Worm (Caenorhabditis elegans): ENCODE measurements around the gene Y37D8A.16.
A peak's percentile ranks its signal among the peaks of the same experiment; 100 is the strongest.

Gene Y37D8A.16

ce11 chrIII:12880704-12881103 is 37.8 kb downstream of the Y37D8A.16 start (continued):
- TF ChIP-seq attf-6 (GFP tag; IDR thresholded peaks at IDR 0.05): no peak
- TF ChIP-seq aptf-2 (GFP tag; conservative IDR thresholded peaks at IDR 0.05): 0 out of 2 replicates have a peak, but pooled peaks have one; percentile 17
- peak; percentile 77 for TF ChIP-seq efl-1 (GFP tag; optimal IDR thresholded peaks at IDR 0.05)
- TF ChIP-seq ama-1 (optimal IDR thresholded peaks at IDR 0.05): no peak
- peak in 1 of 2 experiments; percentile 8 for TF ChIP-seq ama-1 (GFP tag; optimal IDR thresholded peaks at IDR 0.05)
- no peak for TF ChIP-seq cebp-1 (GFP tag; IDR thresholded peaks at IDR 0.05)
- no peak for TF ChIP-seq cebp-1 (tag; optimal IDR thresholded peaks at IDR 0.05)
- TF ChIP-seq lin-35 (GFP tag; optimal IDR thresholded peaks at IDR 0.05): no peak
- TF ChIP-seq ZK185.1 (tag; optimal IDR thresholded peaks at IDR 0.05; ENCODE audit: poor library complexity, severe bottlenecking): no peak
- TF ChIP-seq xnd-1 (tag; optimal IDR thresholded peaks at IDR 0.05): peak; percentile 64
- no peak for TF ChIP-seq F55B11.4 (tag; optimal IDR thresholded peaks at IDR 0.05; ENCODE audit: borderline replicate concordance, insufficient read depth)
- TF ChIP-seq ztf-22 (GFP tag; optimal IDR thresholded peaks at IDR 0.05): no peak
- no peak for TF ChIP-seq gei-17 (GFP tag; optimal IDR thresholded peaks at IDR 0.05)
- TF ChIP-seq akir-1 (GFP tag; optimal IDR thresholded peaks at IDR 0.05): no peak
- peak; percentile 63 for TF ChIP-seq F33H1.4 (GFP tag; IDR thresholded peaks at IDR 0.05)
- TF ChIP-seq zfh-2 (GFP tag; conservative IDR thresholded peaks at IDR 0.05): no peak
- no peak for TF ChIP-seq nhr-120 (GFP tag; IDR thresholded peaks at IDR 0.05)

- TF ChIP-seq dox-1 (GFP tag; IDR thresholded peaks at IDR 0.05) (peak; percentile 41), let-607 (tag; optimal IDR thresholded peaks at IDR 0.05) (no peak), aptf-2 (GFP tag; conservative IDR thresholded peaks at IDR 0.05) (0 out of 2 replicates have a peak, but pooled peaks have one; percentile 6), F10E7.11 (tag; optimal IDR thresholded peaks at IDR 0.05) (no peak), F33H1.4 (GFP tag; IDR thresholded peaks at IDR 0.05) (no peak), ceh-100 (GFP tag; IDR thresholded peaks at IDR 0.05) (peak; percentile 81), ztf-25 (GFP tag; IDR thresholded peaks at IDR 0.05) (0 out of 2 replicates have a peak, but pooled peaks have one; percentile 15), cebp-2 (GFP tag; IDR thresholded peaks at IDR 0.05) (no peak), hsf-1 (GFP tag; IDR thresholded peaks at IDR 0.05) (0 out of 2 replicates have a peak, but pooled peaks have one; percentile 23), egrh-3 (GFP tag; IDR thresholded peaks at IDR 0.05) (peak; percentile 63; the same call in 1 of the 2 replicates)
These were observed 40.8 kb downstream of the Y37D8A.16 start, which contains the start of the genes cec-7 and enu-3.5 for ce11 chrIII:12877527-12878234. Gene cec-7 (minus strand): TSS chrIII:12877577. Gene enu-3.5 (plus strand): TSS chrIII:12878196.

ce11 chrIII:12875653-12876052 is 42.8 kb downstream of the Y37D8A.16 start:
- TF ChIP-seq lin-26 (GFP tag; IDR thresholded peaks at IDR 0.05): no peak
- no peak for TF ChIP-seq F57C9.4 (tag; optimal IDR thresholded peaks at IDR 0.05)
- TF ChIP-seq ceh-100 (GFP tag; IDR thresholded peaks at IDR 0.05): 0 out of 2 replicates have a peak, but pooled peaks have one; percentile 29
- no peak for TF ChIP-seq egrh-3 (GFP tag; IDR thresholded peaks at IDR 0.05)
- no peak for TF ChIP-seq lir-1 (GFP tag; conservative IDR thresholded peaks at IDR 0.05)
- TF ChIP-seq rcor-1 (GFP tag; IDR thresholded peaks at IDR 0.05): no peak
- TF ChIP-seq ceh-58 (GFP tag; IDR thresholded peaks at IDR 0.05): no peak
- TF ChIP-seq lin-40 (tag; optimal IDR thresholded peaks at IDR 0.05): no peak
- TF ChIP-seq Y95B8A.8 (GFP tag; IDR thresholded peaks at IDR 0.05): no peak
- TF ChIP-seq B0336.3 (GFP tag; IDR thresholded peaks at IDR 0.05): peak; percentile 59; the same call in 1 of the 2 replicates
- TF ChIP-seq tbx-9 (tag; optimal IDR thresholded peaks at IDR 0.05; ENCODE audit: borderline replicate concordance): no peak
- peak; percentile 31 for TF ChIP-seq tbp1 (GFP tag; optimal IDR thresholded peaks at IDR 0.05)
- TF ChIP-seq xnd-1 (tag; optimal IDR thresholded peaks at IDR 0.05): no peak
- no peak for TF ChIP-seq ztf-26 (tag; optimal IDR thresholded peaks at IDR 0.05)
- TF ChIP-seq C17E4.6 (GFP tag; IDR thresholded peaks at IDR 0.05): no peak
- peak; percentile 47 for TF ChIP-seq hrde-1 (tag; optimal IDR thresholded peaks at IDR 0.05; ENCODE audit: borderline replicate concordance)
- no peak; the same call in 1 of the 2 replicates for TF ChIP-seq madf-8 (GFP tag; conservative IDR thresholded peaks at IDR 0.05)
- peak; percentile 31 for TF ChIP-seq die-1 (tag; optimal IDR thresholded peaks at IDR 0.05)
- TF ChIP-seq F22D6.2 (tag; optimal IDR thresholded peaks at IDR 0.05): no peak
- TF ChIP-seq hlh-26 (GFP tag; conservative IDR thresholded peaks at IDR 0.05): no peak
- peak; percentile 57 for TF ChIP-seq madf-6 (GFP tag; IDR thresholded peaks at IDR 0.05)
- no peak for TF ChIP-seq F57A8.1 (GFP tag; optimal IDR thresholded peaks at IDR 0.05)
- peak; percentile 1 for TF ChIP-seq F52B5.7 (tag; optimal IDR thresholded peaks at IDR 0.05)
